Worm (Caenorhabditis elegans): ENCODE measurements around the gene T19D7.5.

DNA sequence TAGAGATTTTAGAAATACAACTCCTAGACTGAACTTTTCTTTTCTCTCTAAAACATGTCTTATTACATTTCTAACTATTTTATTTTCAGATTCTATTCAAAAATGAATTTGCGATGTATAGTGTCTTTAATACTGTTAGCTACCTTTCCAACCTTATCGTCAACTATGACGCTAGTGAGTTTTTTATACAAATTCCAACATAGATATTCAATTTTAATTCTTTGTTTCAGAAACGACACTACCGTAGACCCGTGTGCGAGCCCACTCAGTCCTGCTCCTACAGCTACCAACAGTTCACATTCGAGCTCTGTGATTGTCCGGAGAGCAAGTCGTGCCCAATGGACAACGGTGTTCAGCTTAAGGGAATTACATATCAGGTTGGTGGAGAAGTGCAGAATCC lies 36.9 kb downstream of the T19D7.5 start, which contains the start of gene M6.4:
- TF ChIP-seq B0310.2 (tag; optimal IDR thresholded peaks at IDR 0.05): no peak
- TF ChIP-seq ama-1 (optimal IDR thresholded peaks at IDR 0.05): no peak
- no peak for TF ChIP-seq F13C5.2 (tag; optimal IDR thresholded peaks at IDR 0.05)
- no peak for TF ChIP-seq tra-4 (tag; optimal IDR thresholded peaks at IDR 0.05)

All from whole organism, early embryonic.